Fruit fly (Drosophila melanogaster): Measurements from ENCODE around the gene jar.

jar gene

DNA sequence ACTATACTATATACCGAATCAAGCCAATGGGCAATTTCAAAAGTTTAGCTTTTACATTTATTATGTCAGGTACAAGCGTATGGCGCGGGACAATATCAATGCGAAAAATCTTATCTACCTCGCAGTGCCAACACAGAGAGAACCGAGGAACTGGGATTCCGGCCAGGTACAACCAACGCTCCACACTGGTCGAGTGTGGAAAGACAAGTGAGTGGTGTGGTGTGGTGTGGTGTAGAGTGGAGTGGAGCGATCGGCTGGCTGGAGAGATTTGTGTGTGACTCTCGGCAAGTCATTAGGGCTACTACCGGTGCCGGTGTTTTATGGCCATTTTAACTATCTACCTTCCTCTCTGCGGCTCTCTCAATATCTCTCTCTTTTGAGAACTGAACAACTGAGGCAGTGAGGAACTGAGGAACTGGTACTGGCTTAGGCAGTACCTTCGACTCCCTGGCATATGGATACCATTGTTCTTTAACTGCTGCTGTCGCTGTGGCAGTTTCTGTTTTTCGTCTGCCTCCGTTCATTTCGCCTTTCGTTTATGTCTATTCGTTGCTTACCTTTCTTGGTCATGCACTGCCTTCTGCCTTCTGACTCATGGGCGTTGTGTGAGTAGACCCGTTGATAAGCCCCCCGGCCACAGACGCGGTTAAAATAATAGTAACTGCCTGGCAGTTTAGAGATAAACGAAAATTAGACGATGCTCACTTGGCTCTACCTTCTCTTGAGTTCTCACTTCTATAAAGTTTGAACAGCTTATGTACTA lies 11.6 kb downstream of the jar start (continued):
- TF ChIP-seq unc-4 (GFP tag; IDR thresholded peaks at IDR 0.05; ENCODE audit: partially characterized antibody) (peak; percentile 39), CG8765 (GFP tag; IDR thresholded peaks at IDR 0.05) (peak; percentile 86), Drgx (GFP tag; IDR thresholded peaks at IDR 0.05) (peak; percentile 93), Ets65A (GFP tag) (no peak), sug (tag; optimal IDR thresholded peaks at IDR 0.05) (peak; percentile 67), Dfd (GFP tag; optimal IDR thresholded peaks at IDR 0.05) (no peak), CG34224 (GFP tag; IDR thresholded peaks at IDR 0.05; ENCODE audit: partially characterized antibody) (no peak; the same call in 1 of the 3 replicates), inv (GFP tag; IDR thresholded peaks at IDR 0.05; ENCODE audit: partially characterized antibody) (no peak), gsb-n (tag; optimal IDR thresholded peaks at IDR 0.05) (peak; percentile 84), dan (GFP tag; IDR thresholded peaks at IDR 0.05) (peak; percentile 60; the same call in 1 of the 2 replicates), caup (GFP tag; optimal IDR thresholded peaks at IDR 0.05; ENCODE audit: severe bottlenecking) (peak; percentile 87), CG10366 (GFP tag; IDR thresholded peaks at IDR 0.05) (peak; percentile 86), E2f2 (GFP tag; IDR thresholded peaks at IDR 0.05) (peak; percentile 62), Bteb2 (GFP tag; optimal IDR thresholded peaks at IDR 0.05) (peak; percentile 86), CG10267 (tag; optimal IDR thresholded peaks at IDR 0.05) (peak; percentile 82), Deaf1 (tag; optimal IDR thresholded peaks at IDR 0.05) (peak; percentile 39), CG4328 (GFP tag; optimal IDR thresholded peaks at IDR 0.05) (no peak), emc (GFP tag; optimal IDR thresholded peaks at IDR 0.05) (peak; percentile 81), CG6175 (GFP tag; IDR thresholded peaks at IDR 0.05) (peak; percentile 68; the same call in 2 of the 3 replicates), dati (GFP tag; IDR thresholded peaks at IDR 0.05) (0 out of 2 replicates have a peak, but pooled peaks have one; percentile 36), wdn (GFP tag; IDR thresholded peaks at IDR 0.05) (peak; percentile 90), CG15479 (GFP tag; optimal IDR thresholded peaks at IDR 0.05) (peak; percentile 48), dmrt11E (tag; optimal IDR thresholded peaks at IDR 0.05) (peak; percentile 87), CG11560 (tag; IDR thresholded peaks at IDR 0.05) (peak; percentile 70), jing (GFP tag; optimal IDR thresholded peaks at IDR 0.05) (peak; percentile 83), CG4707 (GFP tag; optimal IDR thresholded peaks at IDR 0.05) (peak; percentile 83), CG6765 (GFP tag; optimal IDR thresholded peaks at IDR 0.05) (peak; percentile 71), Ptx1 (GFP tag; IDR thresholded peaks at IDR 0.05) (peak; percentile 89), CG6683 (GFP tag; optimal IDR thresholded peaks at IDR 0.05) (peak; percentile 77), CG8290 (GFP tag; optimal IDR thresholded peaks at IDR 0.05) (no peak), CG8290 (tag; optimal IDR thresholded peaks at IDR 0.05) (peak; percentile 52 to 98), Fer3 (tag; optimal IDR thresholded peaks at IDR 0.05) (peak; percentile 89), Hmx (GFP tag; optimal IDR thresholded peaks at IDR 0.05) (peak; percentile 82), Antp (GFP tag; optimal IDR thresholded peaks at IDR 0.05) (peak; percentile 91), slp2 (GFP tag; optimal IDR thresholded peaks at IDR 0.05) (peak; percentile 84), HmgD (GFP tag; optimal IDR thresholded peaks at IDR 0.05) (peak; percentile 49), HmgZ (tag; optimal IDR thresholded peaks at IDR 0.05) (peak; percentile 91), CG34376 (GFP tag; optimal IDR thresholded peaks at IDR 0.05) (peak; percentile 87), CG15601 (tag; optimal IDR thresholded peaks at IDR 0.05) (peak; percentile 79), CG14014 (GFP tag; IDR thresholded peaks at IDR 0.05) (peak; percentile 88), pb (GFP tag; optimal IDR thresholded peaks at IDR 0.05) (peak; percentile 78), CG2116 (GFP tag; optimal IDR thresholded peaks at IDR 0.05) (peak; percentile 57), CG3163 (GFP tag; optimal IDR thresholded peaks at IDR 0.05) (no peak), Sox102F (GFP tag; optimal IDR thresholded peaks at IDR 0.05) (peak; percentile 89), sc (optimal IDR thresholded peaks at IDR 0.05) (no peak), sc (GFP tag; optimal IDR thresholded peaks at IDR 0.05) (peak; percentile 83), yki (optimal IDR thresholded peaks at IDR 0.05) (no peak), vvl (GFP tag; IDR thresholded peaks at IDR 0.05) (peak; percentile 94), CG11398 (GFP tag; optimal IDR thresholded peaks at IDR 0.05) (peak; percentile 75), CHES-1-like (GFP tag; optimal IDR thresholded peaks at IDR 0.05) (peak; percentile 89)

All from whole organism, embryonic.